Worm (Caenorhabditis elegans) whole organism, young adult: ENCODE data around the gene B0244.7.

Experiments
- B0035.1 ChIP-seq: sonication (generic microtip); optimal IDR thresholded peaks from 2 replicates; lab custom pipeline; 2016; ENCODE audit warnings: missing genetic modification characterization, mild to moderate bottlenecking, missing compliant biosample characterization, missing genotype, missing genetic modification reagents
- C06A6.2 ChIP-seq: fragments of 200-800 bp; sonication (Bioruptor generic); conservative IDR thresholded peaks from 2 replicates; pipeline ENCODE4 v1.3.6; 2022; ENCODE audit warnings: missing genetic modification characterization, missing compliant biosample characterization
- D2030.7 ChIP-seq: fragments of 200-800 bp; sonication (Bioruptor generic); IDR thresholded peaks from 2 replicates; pipeline ENCODE4 v1.3.6; 2022; ENCODE audit warnings: missing genetic modification reagents, missing genetic modification characterization, missing compliant biosample characterization
- F33H1.4 ChIP-seq: fragments of 200-800 bp; sonication (Bioruptor generic); IDR thresholded peaks from 2 replicates; pipeline ENCODE4 v1.3.6; 2022; ENCODE audit warnings: missing genetic modification reagents, missing genetic modification characterization, missing compliant biosample characterization
- F37B4.10 ChIP-seq: fragments of 200-800 bp; sonication (Bioruptor generic); IDR thresholded peaks from 2 replicates; pipeline ENCODE4 v1.3.6; 2022; ENCODE audit warnings: missing genetic modification characterization, missing compliant biosample characterization
- F49E8.2 ChIP-seq: sonication (generic microtip); optimal IDR thresholded peaks from 3 replicates; lab custom pipeline; 2017; ENCODE audit warnings: missing genetic modification characterization, mild to moderate bottlenecking, missing compliant biosample characterization, antibody characterized with exemption, moderate library complexity; ENCODE audit not compliant: insufficient read depth
- Y53F4B.3 ChIP-seq: fragments of 200-800 bp; sonication (Bioruptor generic); IDR thresholded peaks from 2 replicates; pipeline ENCODE4 v1.3.6; 2022; ENCODE audit warnings: missing genetic modification reagents, missing genetic modification characterization, missing compliant biosample characterization
- Y56A3A.18 ChIP-seq: fragments of 200-800 bp; sonication (Bioruptor generic); IDR thresholded peaks from 2 replicates; pipeline ENCODE4 v1.3.6; 2022; ENCODE audit warnings: missing genetic modification reagents, missing genetic modification characterization, missing compliant biosample characterization
- akir-1 ChIP-seq: fragments of 200-800 bp; sonication (Bioruptor generic); optimal IDR thresholded peaks from 2 replicates; lab custom pipeline; 2018; ENCODE audit warnings: mild to moderate bottlenecking, missing genetic modification characterization, moderate library complexity, missing compliant biosample characterization
- ama-1 ChIP-seq, 3 experiments: fragments of 150-350 bp in 1 of 3; sonication (generic microtip) in 2 of 3; optimal IDR thresholded peaks; 2 replicates each; lab custom pipeline; 2014 to 2018; ENCODE audit warnings: missing biosample characterization in 2 of 3, missing genetic modification characterization in 2 of 3, missing genetic modification reagents in 2 of 3
- ceh-27 ChIP-seq: fragments of 200-800 bp; sonication (Bioruptor generic); optimal IDR thresholded peaks from 2 replicates; lab custom pipeline; 2018; ENCODE audit warnings: mild to moderate bottlenecking, missing genetic modification characterization, moderate library complexity, missing compliant biosample characterization
- ceh-91 ChIP-seq: fragments of 200-800 bp; sonication (Bioruptor generic); IDR thresholded peaks from 2 replicates; pipeline ENCODE4 v1.3.6; 2022; ENCODE audit warnings: missing genetic modification reagents, missing genetic modification characterization, missing compliant biosample characterization
- dox-1 ChIP-seq: fragments of 200-800 bp; sonication (Bioruptor generic); IDR thresholded peaks from 2 replicates; pipeline ENCODE4 v1.3.6; 2022; ENCODE audit warnings: missing genetic modification reagents, missing genetic modification characterization, missing compliant biosample characterization
- dpl-1 ChIP-seq: fragments of 150-350 bp; optimal IDR thresholded peaks from 2 replicates; lab custom pipeline; 2014; ENCODE audit warnings: missing biosample characterization, missing genetic modification reagents, missing genetic modification characterization
- egl-18 ChIP-seq: fragments of 200-800 bp; sonication (Bioruptor generic); IDR thresholded peaks from 2 replicates; pipeline ENCODE4 v1.3.6; 2022; ENCODE audit warnings: missing genetic modification reagents, missing genetic modification characterization, missing compliant biosample characterization
- gei-17 ChIP-seq: fragments of 200-800 bp; sonication (Bioruptor generic); optimal IDR thresholded peaks from 2 replicates; lab custom pipeline; 2018; ENCODE audit warnings: mild to moderate bottlenecking, missing genetic modification characterization, missing compliant biosample characterization
- hrde-1 ChIP-seq: sonication (generic microtip); optimal IDR thresholded peaks from 2 replicates; lab custom pipeline; 2016; ENCODE audit warnings: missing genetic modification characterization, mild to moderate bottlenecking, missing compliant biosample characterization, moderate library complexity, missing genotype, missing genetic modification reagents, borderline replicate concordance
- let-526 ChIP-seq: fragments of 200-800 bp; sonication (Bioruptor generic); IDR thresholded peaks from 2 replicates; pipeline ENCODE4 v1.3.6; 2022; ENCODE audit warnings: missing genetic modification reagents, missing genetic modification characterization, missing compliant biosample characterization
- lir-1 ChIP-seq: fragments of 200-800 bp; sonication (Bioruptor generic); conservative IDR thresholded peaks from 2 replicates; pipeline ENCODE4 v1.3.6; 2022; ENCODE audit warnings: missing genetic modification reagents, missing genetic modification characterization, missing compliant biosample characterization
- lsl-1 ChIP-seq: fragments of 200-800 bp; sonication (Bioruptor generic); optimal IDR thresholded peaks from 2 replicates; lab custom pipeline; 2018; ENCODE audit warnings: mild to moderate bottlenecking, missing genetic modification characterization, moderate library complexity, missing compliant biosample characterization
- madf-6 ChIP-seq: fragments of 200-800 bp; sonication (Bioruptor generic); IDR thresholded peaks from 2 replicates; pipeline ENCODE4 v1.3.6; 2022; ENCODE audit warnings: missing genetic modification reagents, missing genetic modification characterization, missing compliant biosample characterization
- madf-8 ChIP-seq: fragments of 200-800 bp; sonication (Bioruptor generic); conservative IDR thresholded peaks from 2 replicates; pipeline ENCODE4 v1.3.6; 2022; ENCODE audit warnings: missing genetic modification reagents, missing genetic modification characterization, missing compliant biosample characterization
- mcd-1 ChIP-seq: fragments of 200-800 bp; sonication (Bioruptor generic); IDR thresholded peaks from 2 replicates; pipeline ENCODE4 v1.3.6; 2022; ENCODE audit warnings: missing genetic modification reagents, missing genetic modification characterization, missing compliant biosample characterization
- mel-28 ChIP-seq: sonication (generic microtip); optimal IDR thresholded peaks from 2 replicates; lab custom pipeline; 2016; ENCODE audit warnings: borderline replicate concordance, mild to moderate bottlenecking, missing genetic modification characterization, missing compliant biosample characterization
- nhr-120 ChIP-seq: fragments of 200-800 bp; sonication (Bioruptor generic); IDR thresholded peaks from 2 replicates; pipeline ENCODE4 v1.3.6; 2022; ENCODE audit warnings: missing genetic modification characterization, missing compliant biosample characterization
- nhr-179 ChIP-seq: sonication (generic microtip); optimal IDR thresholded peaks from 2 replicates; lab custom pipeline; 2016; ENCODE audit warnings: mild to moderate bottlenecking, missing genetic modification characterization, missing compliant biosample characterization
- nhr-27 ChIP-seq: fragments of 200-800 bp; sonication (Bioruptor generic); optimal IDR thresholded peaks from 2 replicates; lab custom pipeline; 2018; ENCODE audit warnings: mild to moderate bottlenecking, missing genetic modification characterization, moderate library complexity, missing compliant biosample characterization
- nhr-80 ChIP-seq: sonication (generic microtip); optimal IDR thresholded peaks from 2 replicates; lab custom pipeline; 2016; ENCODE audit warnings: missing genetic modification characterization, missing compliant biosample characterization
- nhr-90 ChIP-seq: sonication (generic microtip); optimal IDR thresholded peaks from 2 replicates; lab custom pipeline; 2016; ENCODE audit warnings: missing genotype, mild to moderate bottlenecking, missing genetic modification characterization, missing compliant biosample characterization
- pbrm-1 ChIP-seq: fragments of 200-800 bp; sonication (Bioruptor generic); IDR thresholded peaks from 2 replicates; pipeline ENCODE4 v1.3.6; 2022; ENCODE audit warnings: missing genetic modification reagents, missing genetic modification characterization, missing compliant biosample characterization
- rpc-1 ChIP-seq, 2 experiments: fragments of 150-350 bp in 1 of 2; sonication (generic microtip) in 1 of 2; optimal IDR thresholded peaks; 2 replicates each; lab custom pipeline; 2014 to 2018; ENCODE audit warnings: missing biosample characterization in 1 of 2, missing genetic modification characterization in 1 of 2, missing genetic modification reagents in 1 of 2, missing genotype in 1 of 2
- snpc-1.1 ChIP-seq: sonication (generic microtip); optimal IDR thresholded peaks from 2 replicates; lab custom pipeline; 2017; ENCODE audit warnings: missing genetic modification characterization, mild to moderate bottlenecking, missing compliant biosample characterization, antibody characterized with exemption, moderate library complexity, missing genotype, missing genetic modification reagents; ENCODE audit not compliant: insufficient read depth
- snpc-3.4 ChIP-seq: sonication (generic microtip); optimal IDR thresholded peaks from 2 replicates; lab custom pipeline; 2017; ENCODE audit warnings: missing genetic modification characterization, mild to moderate bottlenecking, missing compliant biosample characterization, antibody characterized with exemption, moderate library complexity, missing genotype, missing genetic modification reagents
- sptf-2 ChIP-seq: fragments of 200-800 bp; sonication (Bioruptor generic); optimal IDR thresholded peaks from 2 replicates; lab custom pipeline; 2018; ENCODE audit warnings: mild to moderate bottlenecking, missing genetic modification characterization, missing compliant biosample characterization
- unc-62 ChIP-seq: fragments of 150-350 bp; optimal IDR thresholded peaks from 2 replicates; lab custom pipeline; 2014; ENCODE audit warnings: missing biosample characterization, missing genetic modification reagents, missing genetic modification characterization
- zfh-2 ChIP-seq: fragments of 200-800 bp; sonication (Bioruptor generic); conservative IDR thresholded peaks from 2 replicates; pipeline ENCODE4 v1.3.6; 2022; ENCODE audit warnings: missing genetic modification reagents, missing genetic modification characterization, missing compliant biosample characterization
- zim-3 ChIP-seq: sonication (generic microtip); optimal IDR thresholded peaks from 2 replicates; lab custom pipeline; 2017; ENCODE audit warnings: mild to moderate bottlenecking, missing genetic modification characterization, moderate library complexity, missing compliant biosample characterization
- ztf-25 ChIP-seq: fragments of 200-800 bp; sonication (Bioruptor generic); IDR thresholded peaks from 2 replicates; pipeline ENCODE4 v1.3.6; 2022; ENCODE audit warnings: missing genetic modification reagents, missing genetic modification characterization, missing compliant biosample characterization
- ztf-26 ChIP-seq: sonication (generic microtip); optimal IDR thresholded peaks from 2 replicates; lab custom pipeline; 2017; ENCODE audit warnings: missing genetic modification characterization, missing compliant biosample characterization

Gene B0244.7

DNA sequence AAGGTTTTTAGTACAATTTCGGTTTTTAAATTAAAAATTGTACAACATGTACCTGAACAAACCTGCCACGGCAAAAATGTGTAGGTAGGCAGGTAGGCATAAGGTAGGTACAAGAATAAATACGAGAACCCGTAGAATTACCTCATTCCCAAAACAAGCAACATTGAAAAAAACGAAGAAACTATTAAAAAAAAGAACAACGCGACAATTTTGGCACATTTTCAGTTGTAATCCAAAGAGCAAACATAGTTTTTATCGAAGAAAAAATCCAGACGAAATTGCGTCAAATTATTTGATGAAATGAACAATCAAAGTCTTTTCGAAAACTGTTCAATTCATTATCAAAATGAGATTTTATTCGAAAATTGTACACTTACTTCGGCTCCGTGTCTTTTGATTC lies 9.4 kb downstream of the B0244.7 start, which contains the start of gene B0244.16:
TSS of gene B0244.16 (plus strand) at position 301 of the 400 bp plus-strand sequence.
- TF ChIP-seq mel-28 (tag; lab: Kevin White, UChicago) = no peak
- no peak for TF ChIP-seq F33H1.4 (GFP tag; lab: Robert Waterston, UW)
- TF ChIP-seq F37B4.10 (GFP tag; lab: Robert Waterston, UW) = no peak
- TF ChIP-seq ztf-26 (tag; lab: Kevin White, UChicago) = no peak
- no peak for TF ChIP-seq B0035.1 (tag; lab: Kevin White, UChicago)
- TF ChIP-seq zfh-2 (GFP tag; lab: Robert Waterston, UW) = no peak
- TF ChIP-seq Y56A3A.18 (GFP tag; lab: Robert Waterston, UW) = no peak
- no peak for TF ChIP-seq nhr-179 (tag; lab: Kevin White, UChicago)
- TF ChIP-seq, all 124 proteins: peak for 0

DNA sequence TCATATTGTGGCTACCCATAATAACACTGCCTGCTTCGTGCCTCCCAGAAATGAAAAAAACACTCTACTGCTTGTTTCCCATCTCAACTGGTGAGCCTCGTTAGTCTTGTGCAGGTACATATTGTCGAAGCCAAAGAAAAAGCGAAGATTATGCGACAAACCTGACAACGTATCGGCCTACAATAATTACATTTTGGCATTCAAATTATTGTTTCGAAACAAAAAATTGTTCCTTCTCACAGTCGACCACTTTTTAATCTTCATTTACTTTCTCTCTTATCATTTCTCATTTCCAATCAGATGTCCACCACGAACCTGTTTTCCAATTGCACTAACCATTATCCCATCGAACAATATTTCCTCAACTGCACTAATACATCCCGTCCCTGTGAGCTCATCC lies 11.8 kb downstream of the B0244.7 start, which contains the start of gene B0244.15:
TSS of gene B0244.15 (plus strand) at position 301 of the 400 bp plus-strand sequence.
- TF ChIP-seq ama-1 (optimal IDR thresholded peaks at IDR 0.05; lab: Kevin White, UChicago) (no peak), ama-1 (GFP tag; optimal IDR thresholded peaks at IDR 0.05; lab: Kevin White, UChicago) (no peak), hrde-1 (tag; lab: Kevin White, UChicago) (no peak), rpc-1 (optimal IDR thresholded peaks at IDR 0.05; lab: Kevin White, UChicago) (no peak), rpc-1 (tag; optimal IDR thresholded peaks at IDR 0.05; lab: Kevin White, UChicago) (no peak), snpc-1.1 (no peak), egl-18 (GFP tag; lab: Robert Waterston, UW) (no peak), unc-62 (GFP tag; lab: Kevin White, UChicago) (no peak), Y53F4B.3 (GFP tag; lab: Robert Waterston, UW) (no peak), D2030.7 (GFP tag; lab: Robert Waterston, UW) (no peak), akir-1 (GFP tag; lab: Kevin White, UChicago) (no peak), nhr-120 (no peak), nhr-90 (tag; lab: Kevin White, UChicago) (no peak), Y56A3A.18 (GFP tag; lab: Robert Waterston, UW) (no peak), lsl-1 (no peak), ceh-91 (GFP tag; lab: Robert Waterston, UW) (no peak), madf-6 (GFP tag; lab: Robert Waterston, UW) (no peak), dox-1 (no peak), nhr-27 (tag; lab: Kevin White, UChicago) (no peak), sptf-2 (GFP tag; lab: Kevin White, UChicago) (no peak), snpc-3.4 (tag; lab: Kevin White, UChicago) (no peak)

DNA sequence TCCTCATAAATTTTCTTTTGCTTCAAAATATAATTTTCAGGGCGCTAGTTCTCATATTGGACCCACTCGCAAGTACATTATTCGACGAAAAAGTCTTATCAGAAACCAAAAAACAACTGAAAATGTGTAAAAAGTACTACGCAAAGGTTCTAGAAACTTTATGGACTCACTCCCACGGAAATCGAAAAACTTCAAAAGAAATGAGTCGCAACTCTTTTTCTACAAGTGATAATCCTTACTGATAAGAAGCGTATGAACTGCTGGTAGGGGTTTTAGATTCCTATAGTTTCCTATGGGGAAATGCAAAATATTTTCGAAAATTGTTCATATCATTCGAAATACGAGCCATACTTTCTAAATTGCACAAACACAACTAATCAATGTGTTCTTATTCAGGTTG lies 13.3 kb downstream of the B0244.7 start, which contains the start of gene B0244.5:
TSS of gene B0244.5 (plus strand) at position 301 of the 400 bp plus-strand sequence.
- TF ChIP-seq mcd-1 (no peak), dpl-1 (GFP tag; lab: Kevin White, UChicago) (no peak), lir-1 (GFP tag; lab: Robert Waterston, UW) (no peak), D2030.7 (GFP tag; lab: Robert Waterston, UW) (no peak), gei-17 (GFP tag; lab: Kevin White, UChicago) (no peak), C06A6.2 (GFP tag; lab: Robert Waterston, UW) (no peak), zim-3 (no peak), ztf-25 (GFP tag; lab: Robert Waterston, UW) (no peak)

DNA sequence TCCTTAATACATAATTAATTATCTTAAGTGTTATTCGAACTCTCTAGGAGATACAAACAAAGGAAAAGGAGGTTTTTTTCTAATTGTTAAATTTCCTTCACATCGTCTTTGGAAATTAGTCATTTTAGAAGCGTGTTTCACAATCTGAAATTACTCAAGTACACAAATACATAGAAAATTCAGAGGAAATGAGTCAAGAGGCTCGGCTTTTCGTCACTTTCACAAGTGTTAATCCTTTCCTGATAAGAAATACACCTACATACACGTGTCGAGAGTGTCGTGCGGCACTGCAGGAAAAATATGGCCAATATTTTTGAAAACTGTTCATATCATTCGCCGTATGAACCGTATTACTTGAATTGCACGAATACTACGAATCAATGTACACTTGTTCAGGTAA lies 15.9 kb downstream of the B0244.7 start, which contains the start of gene B0244.4:
TSS of gene B0244.4 (plus strand) at position 301 of the 400 bp plus-strand sequence.
- TF ChIP-seq let-526 (no peak), Y56A3A.18 (GFP tag; lab: Robert Waterston, UW) (no peak), akir-1 (GFP tag; lab: Kevin White, UChicago) (no peak), Y53F4B.3 (GFP tag; lab: Robert Waterston, UW) (no peak), lsl-1 (no peak), F49E8.2 (tag; lab: Kevin White, UChicago) (no peak), ceh-27 (no peak), pbrm-1 (GFP tag; lab: Robert Waterston, UW) (no peak), unc-62 (GFP tag; lab: Kevin White, UChicago) (no peak), ama-1 (optimal IDR thresholded peaks at IDR 0.05; lab: Kevin White, UChicago) (no peak), ama-1 (GFP tag; optimal IDR thresholded peaks at IDR 0.05; lab: Kevin White, UChicago) (no peak), madf-8 (GFP tag; lab: Robert Waterston, UW) (no peak), nhr-27 (tag; lab: Kevin White, UChicago) (no peak), nhr-80 (no peak)
